Worm (Caenorhabditis elegans): ENCODE measurements around the gene F28A10.13.

- TF ChIP-seq elt-3 (tag; optimal IDR thresholded peaks at IDR 0.05) (no peak), elt-1 (tag; optimal IDR thresholded peaks at IDR 0.05) (no peak), ama-1 (optimal IDR thresholded peaks at IDR 0.05) (no peak), nhr-11 (tag; optimal IDR thresholded peaks at IDR 0.05) (no peak), lsy-2 (tag; optimal IDR thresholded peaks at IDR 0.05) (no peak), snpc-4 (tag; optimal IDR thresholded peaks at IDR 0.05) (no peak), mab-5 (tag; optimal IDR thresholded peaks at IDR 0.05) (no peak), nhr-12 (tag; optimal IDR thresholded peaks at IDR 0.05) (no peak)
Observed at ce11 chrII:845618-846017, 3.0 kb upstream of the F28A10.13 start, which contains the start of gene F28A10.7.

All from whole organism, L2 larva.